Worm (Caenorhabditis elegans) whole organism, late embryonic: ENCODE results near the gene max-2.

Experiments
- K02D7.2 ChIP-seq: sonication (generic microtip); optimal IDR thresholded peaks from 2 replicates; lab custom pipeline; 2017; ENCODE audit warnings: mild to moderate bottlenecking, missing genetic modification characterization, missing compliant biosample characterization
- Y22D7AL.16 ChIP-seq: sonication (generic microtip); optimal IDR thresholded peaks from 2 replicates; lab custom pipeline; 2016; ENCODE audit warnings: missing genetic modification characterization, missing compliant biosample characterization
- ceh-22 ChIP-seq: sonication (generic microtip); optimal IDR thresholded peaks from 2 replicates; lab custom pipeline; 2017; ENCODE audit warnings: missing biosample characterization, missing genetic modification characterization
- ceh-30 ChIP-seq: fragments of 150-350 bp; optimal IDR thresholded peaks from 2 replicates; lab custom pipeline; 2014; ENCODE audit warnings: missing biosample characterization, missing genetic modification characterization
- gmeb-2 ChIP-seq: sonication (generic microtip); optimal IDR thresholded peaks from 2 replicates; lab custom pipeline; 2016; ENCODE audit warnings: missing genetic modification characterization, inconsistent platforms, missing compliant biosample characterization
- hlh-13 ChIP-seq: fragments of 200-800 bp; sonication (Bioruptor generic); optimal IDR thresholded peaks from 2 replicates; lab custom pipeline; 2018; ENCODE audit warnings: mild to moderate bottlenecking, missing genetic modification characterization, missing compliant biosample characterization
- hlh-30 ChIP-seq: sonication (generic microtip); optimal IDR thresholded peaks from 2 replicates; lab custom pipeline; 2017; ENCODE audit warnings: antibody characterized with exemption, missing genetic modification characterization, missing compliant biosample characterization; ENCODE audit not compliant: insufficient read depth
- npax-4 ChIP-seq: sonication (generic microtip); optimal IDR thresholded peaks from 2 replicates; lab custom pipeline; 2016; ENCODE audit warnings: missing genetic modification characterization, missing compliant biosample characterization
- pqm-1 ChIP-seq: sonication (generic microtip); optimal IDR thresholded peaks from 2 replicates; lab custom pipeline; 2016; ENCODE audit warnings: missing genetic modification characterization, missing compliant biosample characterization
- syd-9 ChIP-seq: sonication (generic microtip); optimal IDR thresholded peaks from 2 replicates; lab custom pipeline; 2016; ENCODE audit warnings: mild to moderate bottlenecking, missing genetic modification characterization, moderate library complexity, missing compliant biosample characterization
- unc-3 ChIP-seq, 2 experiments: fragments of 200-800 bp in 1 of 2; sonication (Bioruptor generic) in 1 of 2; sonication (generic microtip) in 1 of 2; conservative IDR thresholded peaks in 1 of 2; optimal IDR thresholded peaks in 1 of 2; 2 replicates each; pipeline versions ENCODE4 v1.3.6 to Lab custom; 2016 to 2022; ENCODE audit warnings: missing compliant biosample characterization in 2 of 2, missing genetic modification characterization in 2 of 2, missing genetic modification reagents in 1 of 2

ce11 chrII:13073742-13074141 is 48.1 kb upstream of the max-2 start:
- TF ChIP-seq hlh-13 (GFP tag; lab: Kevin White, UChicago) (no peak), npax-4 (tag; lab: Kevin White, UChicago) (no peak), pqm-1 (tag; lab: Kevin White, UChicago) (no peak), ceh-22 (tag; lab: Kevin White, UChicago) (no peak), K02D7.2 (tag; lab: Kevin White, UChicago) (no peak), ceh-30 (no peak), syd-9 (tag; lab: Kevin White, UChicago) (no peak), Y22D7AL.16 (tag; lab: Kevin White, UChicago) (no peak), gmeb-2 (tag; lab: Kevin White, UChicago) (no peak), hlh-30 (tag; lab: Kevin White, UChicago) (no peak), unc-3 (GFP tag; conservative IDR thresholded peaks at IDR 0.05; lab: Robert Waterston, UW) (no peak), unc-3 (tag; optimal IDR thresholded peaks at IDR 0.05; lab: Kevin White, UChicago) (no peak)
